Fruit fly (Drosophila melanogaster): Measurements from ENCODE around the gene CG1677.

CG1677 gene

DNA sequence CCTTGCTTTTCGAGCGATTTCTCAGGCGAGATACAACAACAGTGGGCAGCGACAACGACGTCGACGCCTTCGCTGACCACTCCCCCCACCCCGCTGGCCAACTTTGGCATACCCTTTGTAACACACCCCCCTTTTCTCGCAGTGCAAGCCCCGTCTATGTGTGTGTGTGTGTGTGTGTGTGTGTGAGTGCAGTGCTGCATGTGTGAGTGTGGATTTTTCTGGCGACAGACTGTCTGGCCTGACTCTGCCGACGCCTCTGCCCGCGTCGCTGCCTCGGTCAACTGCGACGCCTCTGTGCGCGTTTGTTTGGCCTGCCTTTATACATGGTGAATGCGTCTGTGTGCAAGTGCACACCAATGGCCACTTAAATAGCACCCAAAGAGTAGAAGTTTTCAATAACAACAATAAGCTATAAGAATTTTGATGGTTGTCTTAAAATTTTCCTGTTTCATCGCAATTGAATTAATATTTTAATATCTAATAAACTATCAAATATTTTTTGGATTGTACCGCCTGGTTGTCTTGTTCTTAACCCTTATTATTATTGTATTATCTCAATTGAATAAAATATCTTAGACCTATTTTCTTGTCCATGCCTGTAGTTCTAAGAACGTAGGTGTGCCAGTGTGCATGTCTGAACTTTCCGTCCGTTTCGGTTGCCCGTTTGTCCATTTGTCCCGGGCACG, 111.6 kb downstream of the CG1677 start (continued):
- TF ChIP-seq sisA (GFP tag; IDR thresholded peaks at IDR 0.05) (peak; percentile 80), CG8478 (optimal IDR thresholded peaks at IDR 0.05) (peak; percentile 61), Dref (GFP tag; IDR thresholded peaks at IDR 0.05) (no peak), bigmax (GFP tag; optimal IDR thresholded peaks at IDR 0.05) (no peak), ftz-f1 (GFP tag; optimal IDR thresholded peaks at IDR 0.05) (no peak), CG7271 (tag; optimal IDR thresholded peaks at IDR 0.05) (peak; percentile 86), HmgD (GFP tag; optimal IDR thresholded peaks at IDR 0.05) (no peak), D19A (tag; optimal IDR thresholded peaks at IDR 0.05) (peak; percentile 95), CG6175 (GFP tag; IDR thresholded peaks at IDR 0.05) (no peak), seq (GFP tag; IDR thresholded peaks at IDR 0.05) (peak; percentile 72), Dll (GFP tag; IDR thresholded peaks at IDR 0.05; ENCODE audit: partially characterized antibody) (no peak), pb (GFP tag; optimal IDR thresholded peaks at IDR 0.05) (no peak), Hsf (GFP tag; optimal IDR thresholded peaks at IDR 0.05) (peak; percentile 70), CG4820 (GFP tag; optimal IDR thresholded peaks at IDR 0.05) (peak; percentile 82), CHES-1-like (GFP tag; optimal IDR thresholded peaks at IDR 0.05) (no peak), scrt (GFP tag; optimal IDR thresholded peaks at IDR 0.05) (peak; percentile 82), psq (GFP tag; optimal IDR thresholded peaks at IDR 0.05) (peak; percentile 51), mld (GFP tag; IDR thresholded peaks at IDR 0.05; ENCODE audit: partially characterized antibody) (no peak), Med (GFP tag) (peak; percentile 66), ro (GFP tag; IDR thresholded peaks at IDR 0.05) (peak; percentile 73; the same call in 1 of the 2 replicates), Tbp (GFP tag; optimal IDR thresholded peaks at IDR 0.05) (no peak), emc (GFP tag; optimal IDR thresholded peaks at IDR 0.05) (no peak), Oli (tag; optimal IDR thresholded peaks at IDR 0.05) (peak; percentile 95), ken (GFP tag; IDR thresholded peaks at IDR 0.05) (peak; percentile 75; the same call in 2 of the 3 replicates), HHEX (GFP tag; optimal IDR thresholded peaks at IDR 0.05) (peak; percentile 82), CG11695 (GFP tag; IDR thresholded peaks at IDR 0.05) (peak; percentile 89), ap (GFP tag; IDR thresholded peaks at IDR 0.05) (peak; percentile 84), Mrtf (GFP tag; IDR thresholded peaks at IDR 0.05) (peak; percentile 72; the same call in 2 of the 3 replicates), CG10543 (GFP tag; optimal IDR thresholded peaks at IDR 0.05) (peak; percentile 80), schlank (tag; optimal IDR thresholded peaks at IDR 0.05) (peak; percentile 4), Nf-YA (GFP tag; IDR thresholded peaks at IDR 0.05) (peak; percentile 81), nerfin-2 (GFP tag; IDR thresholded peaks at IDR 0.05; ENCODE audit: partially characterized antibody) (no peak), fu2 (GFP tag; optimal IDR thresholded peaks at IDR 0.05) (no peak), nau (GFP tag; optimal IDR thresholded peaks at IDR 0.05) (peak; percentile 86), lilli (GFP tag; optimal IDR thresholded peaks at IDR 0.05) (peak; percentile 17), YL-1 (GFP tag; optimal IDR thresholded peaks at IDR 0.05) (peak; percentile 65), inv (GFP tag; IDR thresholded peaks at IDR 0.05; ENCODE audit: partially characterized antibody) (no peak), sima (GFP tag; optimal IDR thresholded peaks at IDR 0.05) (no peak), slp2 (GFP tag; optimal IDR thresholded peaks at IDR 0.05) (no peak), sens (GFP tag) (peak; percentile 94), CG9932 (GFP tag; IDR thresholded peaks at IDR 0.05) (no peak), CG10321 (GFP tag; IDR thresholded peaks at IDR 0.05) (peak; percentile 19; the same call in 1 of the 2 replicates), ase (GFP tag; IDR thresholded peaks at IDR 0.05) (peak; percentile 40; the same call in 1 of the 3 replicates), CG7745 (tag; optimal IDR thresholded peaks at IDR 0.05) (peak; percentile 24), gt (GFP tag; IDR thresholded peaks at IDR 0.05) (peak; percentile 69), ttk (GFP tag; IDR thresholded peaks at IDR 0.05) (peak; percentile 82), CG10959 (GFP tag; IDR thresholded peaks at IDR 0.05) (peak; percentile 67), CG8281 (tag; optimal IDR thresholded peaks at IDR 0.05) (peak; percentile 69), CG7372 (GFP tag; IDR thresholded peaks at IDR 0.05) (peak; percentile 67; the same call in 1 of the 2 replicates), Doc3 (GFP tag; IDR thresholded peaks at IDR 0.05; ENCODE audit: partially characterized antibody) (no peak), wor (GFP tag; IDR thresholded peaks at IDR 0.05) (peak; percentile 88)

Data from whole organism, embryonic.